Worm (Caenorhabditis elegans) whole organism, L4/young adult: Measurements from ENCODE around the gene noca-2.

Experiments used
- W03F9.2 ChIP-seq: fragments of 150-350 bp; optimal IDR thresholded peaks from 2 replicates; lab custom pipeline; 2014; ENCODE audit warnings: missing biosample characterization, missing genetic modification characterization
- dao-5 ChIP-seq: sonication (generic microtip); optimal IDR thresholded peaks from 2 replicates; lab custom pipeline; 2016; ENCODE audit warnings: missing genotype, missing genetic modification characterization, moderate library complexity, missing compliant biosample characterization
- him-1 ChIP-seq: sonication (generic microtip); optimal IDR thresholded peaks from 2 replicates; lab custom pipeline; 2016; ENCODE audit warnings: missing genotype, missing genetic modification reagents, missing genetic modification characterization, missing compliant biosample characterization

noca-2 gene

DNA sequence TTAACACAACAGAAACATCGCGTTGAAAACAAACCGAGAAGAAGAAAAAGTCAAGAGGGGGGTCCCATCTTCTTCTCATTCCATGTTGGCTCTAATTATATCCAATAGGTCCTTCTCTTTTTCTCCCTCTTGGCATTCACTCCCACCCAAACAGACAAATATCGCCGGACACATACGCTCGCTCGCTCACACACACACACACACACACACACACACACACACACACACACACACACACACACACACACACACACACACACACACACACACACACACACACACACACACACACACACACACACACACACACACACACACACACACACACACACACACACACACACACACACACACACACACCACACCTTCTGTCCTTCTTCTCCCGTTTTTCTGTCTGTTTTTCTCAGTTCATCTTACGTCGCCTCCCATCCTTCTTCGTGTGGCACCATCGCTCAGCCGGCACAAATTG, 23.1 kb upstream of the noca-2 start, which contains the start of gene sto-4:
Gene sto-4, plus strand, starts transcription at position 360 of the 469 bp plus-strand sequence.
- TF ChIP-seq him-1 (tag; lab: Kevin White, UChicago): peak; percentile 81

DNA sequence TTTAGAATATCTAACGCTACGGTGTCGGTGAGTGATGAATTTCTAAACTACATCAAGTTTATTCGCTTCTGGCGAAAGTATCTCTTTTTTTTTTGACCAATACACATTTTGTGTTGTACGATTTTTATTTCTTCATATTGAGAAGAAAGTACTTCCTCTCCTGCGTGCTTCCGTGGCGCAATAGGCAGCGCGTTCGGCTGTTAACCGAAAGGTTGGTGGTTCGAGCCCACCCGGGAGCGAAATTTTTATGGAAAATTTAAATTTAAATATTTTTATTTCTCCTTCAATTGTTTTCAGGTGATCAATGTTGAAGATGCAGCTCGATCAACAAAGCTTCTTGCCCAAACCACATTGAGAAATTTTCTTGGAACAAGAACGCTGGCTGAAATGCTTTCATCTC, 21.4 kb upstream of the noca-2 start:
- TF ChIP-seq him-1 (tag; lab: Kevin White, UChicago): no peak

DNA sequence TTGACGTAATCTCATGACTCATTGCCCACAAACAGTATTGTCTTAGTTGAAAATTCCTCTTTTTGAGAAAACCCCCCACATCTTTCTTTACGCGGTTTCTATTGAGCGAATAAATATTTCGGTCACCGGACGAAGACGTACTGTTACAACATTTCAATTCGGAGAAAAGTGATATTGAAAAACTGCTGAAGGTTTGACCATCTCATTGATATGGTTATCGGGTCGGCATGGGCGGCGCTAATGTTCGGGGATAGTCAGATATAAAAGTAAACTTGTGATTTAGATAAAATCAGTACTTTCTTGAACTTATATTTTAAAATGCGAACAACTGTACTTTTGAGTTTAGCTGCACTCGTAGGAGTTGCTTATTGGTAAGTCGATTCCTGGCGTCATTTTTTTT, 19.8 kb upstream of the noca-2 start, which contains the start of gene T04F8.8:
Gene T04F8.8, plus strand, starts transcription at position 301 of the 400 bp plus-strand sequence.
- no peak for TF ChIP-seq W03F9.2
- TF ChIP-seq him-1 (tag; lab: Kevin White, UChicago): no peak
- no peak for TF ChIP-seq dao-5 (tag; lab: Kevin White, UChicago)

DNA sequence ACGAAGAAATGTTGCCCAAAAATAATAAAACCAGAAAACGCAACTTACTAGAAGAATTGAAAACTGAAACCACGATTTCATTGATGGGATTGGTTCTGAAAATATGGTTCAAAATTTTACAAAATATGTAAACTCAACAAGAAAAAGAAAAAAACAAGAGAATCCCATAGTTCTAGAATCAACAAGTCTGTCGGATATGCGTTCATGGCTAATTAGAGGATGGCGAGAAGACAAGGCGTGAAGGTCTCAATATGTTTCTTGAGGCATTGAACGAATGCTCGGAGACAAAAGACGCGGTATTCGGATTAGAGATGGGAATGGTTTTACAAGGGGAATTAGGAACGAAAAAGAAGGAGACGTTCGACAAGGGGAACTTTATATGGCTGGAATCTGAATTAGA, 16.2 kb upstream of the noca-2 start, which contains the start of gene cutl-11:
Gene cutl-11, minus strand, starts transcription at position 101 of the 400 bp plus-strand sequence.
- no peak for TF ChIP-seq W03F9.2
- no peak for TF ChIP-seq dao-5 (tag; lab: Kevin White, UChicago)
- no peak for TF ChIP-seq him-1 (tag; lab: Kevin White, UChicago)

DNA sequence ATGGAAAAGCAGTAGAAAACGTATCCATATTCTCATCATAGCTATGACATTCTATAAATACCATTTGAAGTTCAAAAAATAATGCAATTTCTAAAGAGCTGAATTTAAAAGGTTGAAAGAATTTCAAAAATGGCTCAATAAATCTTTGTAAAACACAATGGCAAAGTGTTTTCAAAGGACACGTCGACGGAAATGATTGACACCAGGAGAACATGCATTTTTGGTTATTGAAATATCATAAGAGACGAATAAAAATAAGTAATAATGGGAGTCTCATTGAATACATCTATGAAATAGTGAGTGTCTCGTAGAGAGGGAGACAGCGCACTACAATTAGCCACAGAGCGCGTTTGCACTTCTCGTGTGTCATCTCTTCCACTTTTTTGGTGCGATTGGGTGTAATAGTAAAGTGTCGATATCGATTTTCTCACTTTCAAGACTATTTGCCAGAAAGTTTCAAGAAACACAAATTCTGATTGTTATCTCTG, 10.4 kb upstream of the noca-2 start, which contains the start of gene T04F8.2:
Gene T04F8.2, minus strand, starts transcription at position 51 of the 488 bp plus-strand sequence.
- TF ChIP-seq him-1 (tag; lab: Kevin White, UChicago): no peak
- no peak for TF ChIP-seq dao-5 (tag; lab: Kevin White, UChicago)
- TF ChIP-seq W03F9.2: peak; percentile 65

DNA sequence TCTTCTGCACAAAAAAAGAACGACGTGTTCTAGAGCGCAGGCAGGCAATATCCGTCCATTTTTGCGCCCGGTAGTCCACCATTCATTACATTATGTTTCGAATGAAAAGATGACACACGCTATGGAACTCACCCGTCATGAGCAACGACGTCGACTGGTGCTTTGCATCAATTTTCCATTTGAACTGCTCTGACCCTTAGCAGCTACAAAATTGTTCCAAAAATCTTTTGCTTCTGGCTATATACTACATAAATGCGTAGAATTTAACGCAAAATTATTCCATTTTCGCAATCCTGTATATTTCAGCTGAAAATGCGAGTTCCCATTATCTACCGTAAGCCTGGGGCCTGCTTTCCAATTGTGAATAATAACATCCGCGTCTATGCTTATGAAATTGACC, 8.6 kb upstream of the noca-2 start, which contains the start of gene T04F8.3:
Gene T04F8.3, plus strand, starts transcription at position 301 of the 400 bp plus-strand sequence.
- TF ChIP-seq dao-5 (tag; lab: Kevin White, UChicago) (no peak), W03F9.2 (no peak), him-1 (tag; lab: Kevin White, UChicago) (no peak)

DNA sequence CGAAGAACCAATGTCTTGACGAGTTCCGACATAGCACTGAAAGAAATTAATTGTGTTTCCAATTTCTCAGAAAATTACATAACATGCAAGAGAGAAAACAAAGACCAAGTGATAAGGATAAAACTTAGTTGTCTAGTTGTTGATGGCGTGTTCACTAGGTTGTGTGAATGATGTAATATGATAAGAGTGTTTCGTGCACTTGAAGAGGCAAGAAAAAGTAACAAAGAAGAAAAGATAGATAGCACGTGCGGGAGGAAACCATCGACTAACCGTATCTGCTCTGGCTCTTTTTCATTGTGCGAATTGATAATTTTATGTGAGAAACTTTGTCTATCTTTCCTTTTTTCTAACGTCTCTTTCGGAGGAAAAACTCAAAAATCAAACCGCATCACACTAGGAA, 5.3 kb upstream of the noca-2 start, which contains the start of gene sfxn-1.5:
Gene sfxn-1.5, minus strand, starts transcription at position 36 of the 400 bp plus-strand sequence.
- TF ChIP-seq W03F9.2: no peak
- TF ChIP-seq dao-5 (tag; lab: Kevin White, UChicago): no peak
- TF ChIP-seq him-1 (tag; lab: Kevin White, UChicago): no peak

DNA sequence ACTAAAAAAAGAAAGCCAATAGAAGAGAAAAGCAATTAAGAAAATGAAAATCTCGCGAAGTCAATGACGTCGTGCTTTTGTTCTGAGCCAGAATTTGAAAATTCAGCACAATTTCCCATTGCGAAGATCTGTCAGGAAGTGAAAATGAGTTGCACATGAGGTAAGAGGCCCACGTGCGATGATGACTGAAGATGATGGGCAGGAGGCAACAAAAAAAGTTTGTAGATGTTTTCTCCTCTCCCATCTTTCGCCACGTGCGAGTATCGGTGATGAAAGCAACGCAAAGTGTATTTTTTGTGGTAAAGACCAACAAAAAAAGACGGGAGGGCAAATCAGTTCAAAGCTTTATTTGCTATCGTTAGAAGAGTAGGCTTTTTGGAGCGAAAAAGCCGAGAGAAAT, 4.9 kb upstream of the noca-2 start:
- TF ChIP-seq dao-5 (tag; lab: Kevin White, UChicago) (no peak), him-1 (tag; lab: Kevin White, UChicago) (no peak), W03F9.2 (no peak)

DNA sequence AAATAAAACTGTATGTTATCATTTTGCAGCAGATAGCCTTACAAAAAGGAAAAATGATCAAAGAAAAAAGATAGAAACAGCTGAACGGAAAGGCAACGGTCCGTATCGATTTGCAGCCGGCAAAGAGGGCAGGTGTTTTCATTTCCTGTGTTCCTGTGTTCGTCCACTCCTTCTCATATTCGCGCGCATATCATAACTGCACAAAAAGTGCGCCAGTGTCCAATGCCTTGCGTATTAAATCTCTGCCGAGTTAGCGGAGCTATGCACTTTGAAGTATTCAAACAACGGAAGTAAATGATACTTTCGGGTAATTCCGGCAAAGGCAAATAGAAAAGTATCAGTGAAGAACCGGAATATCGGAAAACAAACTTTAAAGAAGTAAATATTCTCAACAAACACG, 4.4 kb upstream of the noca-2 start:
- TF ChIP-seq dao-5 (tag; lab: Kevin White, UChicago) (no peak), him-1 (tag; lab: Kevin White, UChicago) (no peak), W03F9.2 (no peak)

DNA sequence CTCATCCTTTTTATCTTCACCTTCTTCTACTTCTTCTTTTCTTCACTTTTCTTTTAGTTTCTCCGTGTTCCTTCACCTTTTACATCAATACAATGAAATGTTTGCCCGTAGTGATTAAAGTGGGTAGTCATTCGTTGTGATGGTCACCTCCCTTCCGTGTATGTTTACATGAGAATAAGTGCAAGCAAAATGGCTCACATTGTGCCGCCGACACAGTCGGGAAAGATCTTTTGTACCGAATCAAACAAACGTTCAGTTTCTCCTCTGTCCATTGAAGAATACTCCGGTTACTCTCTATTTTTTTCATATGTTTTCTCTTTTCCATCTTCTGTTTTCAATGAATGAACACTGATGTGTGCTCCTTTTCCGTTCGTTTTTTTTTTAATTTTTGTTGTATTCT, 2.7 kb upstream of the noca-2 start:
- TF ChIP-seq dao-5 (tag; lab: Kevin White, UChicago) (no peak), him-1 (tag; lab: Kevin White, UChicago) (no peak), W03F9.2 (no peak)

DNA sequence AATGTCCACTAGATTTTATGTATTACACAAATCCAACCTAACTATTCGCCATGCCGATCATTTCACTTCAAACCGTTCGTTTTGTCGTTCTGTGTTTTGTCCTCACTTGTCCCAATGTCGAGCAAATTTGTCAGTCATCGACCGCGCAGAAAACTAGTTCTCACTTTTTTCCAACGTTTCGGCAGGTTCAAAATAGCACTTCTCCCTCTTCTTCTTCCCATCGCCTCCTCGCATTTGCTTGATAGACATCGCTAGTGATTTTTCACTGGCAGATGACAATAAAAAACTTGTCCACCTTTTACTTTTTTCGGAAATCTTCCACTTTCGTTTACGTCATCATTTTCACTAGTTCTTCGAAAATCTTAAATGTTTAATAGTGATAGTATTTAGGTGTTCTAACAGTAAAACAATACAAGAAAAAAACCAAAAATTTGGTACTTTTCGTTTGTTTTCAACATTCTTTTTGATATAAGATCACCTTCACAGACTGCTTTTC, 1.4 kb upstream of the noca-2 start:
- no peak for TF ChIP-seq him-1 (tag; lab: Kevin White, UChicago)
- no peak for TF ChIP-seq W03F9.2
- no peak for TF ChIP-seq dao-5 (tag; lab: Kevin White, UChicago)

DNA sequence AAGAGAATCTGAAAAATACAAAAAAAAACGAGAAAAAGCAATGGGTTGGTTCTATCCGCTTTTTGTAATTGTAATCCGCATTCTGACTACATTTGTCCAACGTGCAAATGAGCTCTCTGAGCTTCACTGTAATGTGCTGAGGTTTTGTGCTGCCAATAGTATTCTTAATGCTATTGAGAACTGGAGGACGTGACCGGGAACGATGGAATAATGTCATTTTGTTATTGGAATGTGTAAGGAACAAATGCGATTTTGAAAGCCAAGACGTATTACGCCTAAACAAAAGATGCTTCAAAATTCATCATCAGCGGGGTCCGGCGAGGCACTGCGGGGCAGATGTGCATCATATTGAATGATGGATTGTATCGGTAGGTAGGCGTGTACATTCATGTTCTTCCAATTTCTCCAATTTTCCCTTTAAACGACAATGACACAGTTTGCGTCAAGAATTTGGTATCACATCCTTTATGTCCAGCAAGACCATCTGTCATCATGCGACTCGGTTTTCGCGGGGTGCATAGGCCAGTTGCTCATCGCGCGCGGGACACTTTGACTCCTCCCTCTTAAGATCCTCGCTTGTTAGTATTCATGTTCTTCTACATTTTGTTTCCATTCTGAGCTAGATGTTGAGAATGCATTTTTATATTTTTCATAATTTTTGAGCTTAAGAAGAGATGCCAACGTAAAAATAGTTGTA, 6.3 kb downstream of the noca-2 start:
- TF ChIP-seq him-1 (tag; lab: Kevin White, UChicago) (no peak), dao-5 (tag; lab: Kevin White, UChicago) (no peak), W03F9.2 (no peak)

DNA sequence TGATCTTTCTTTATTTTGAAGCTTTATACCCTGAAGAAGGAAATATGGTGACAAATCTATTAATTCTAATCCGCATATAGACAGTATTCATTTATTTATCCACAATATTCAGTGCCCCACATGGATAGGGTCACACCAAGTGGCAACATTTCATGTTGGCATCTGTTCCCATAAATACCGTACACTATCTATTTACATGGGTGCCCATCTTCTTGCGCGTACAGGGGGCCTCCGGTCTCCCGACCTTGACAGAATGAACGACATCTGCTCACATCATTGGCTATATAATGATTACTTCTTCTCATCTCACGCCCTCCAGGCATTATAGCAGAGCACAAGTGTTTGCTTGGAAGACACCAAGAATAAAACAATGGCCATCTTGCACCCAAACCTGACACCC, 8.6 kb downstream of the noca-2 start:
- TF ChIP-seq dao-5 (tag; lab: Kevin White, UChicago): no peak
- no peak for TF ChIP-seq W03F9.2
- TF ChIP-seq him-1 (tag; lab: Kevin White, UChicago): no peak

DNA sequence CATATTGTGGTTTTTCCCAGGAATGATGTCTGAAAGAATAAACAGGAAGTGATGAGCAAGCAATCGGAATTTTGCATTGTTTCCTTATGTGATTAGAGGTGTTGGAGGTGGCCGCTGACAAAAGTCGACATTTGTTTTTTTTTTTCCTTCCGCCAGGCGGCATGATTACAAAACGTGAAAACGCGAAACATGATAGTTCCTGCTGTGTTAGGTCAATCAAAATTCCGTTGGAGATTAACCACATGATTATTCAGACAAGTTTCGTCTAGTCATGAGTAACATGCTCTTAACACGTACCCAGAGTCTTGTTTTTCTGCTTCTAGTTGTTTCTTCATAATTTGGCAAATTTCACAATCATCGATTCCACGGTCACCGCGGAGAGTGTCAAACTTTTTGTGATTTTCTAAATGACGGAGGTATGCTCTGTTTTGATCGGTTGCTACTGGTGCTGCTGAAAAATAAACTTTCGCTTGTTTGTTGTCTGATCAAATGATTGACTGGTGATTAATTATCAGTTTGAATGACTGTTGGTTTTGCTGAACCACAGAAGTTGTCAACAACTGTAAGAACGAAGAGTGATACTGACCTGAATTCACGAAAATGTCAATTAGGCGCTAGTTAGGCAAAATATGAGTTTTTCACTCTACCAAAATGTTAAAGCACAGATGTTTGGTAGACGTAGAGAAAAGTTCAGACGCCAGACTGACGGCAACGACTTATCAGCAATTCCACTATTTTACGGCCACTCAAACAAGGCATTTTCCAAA, 12.5 kb downstream of the noca-2 start:
- no peak for TF ChIP-seq him-1 (tag; lab: Kevin White, UChicago)
